Worm (Caenorhabditis elegans) whole organism, L4/young adult: Measurements from ENCODE around the gene K08E3.2.

Experiments
- W03F9.2 ChIP-seq: fragments of 150-350 bp; optimal IDR thresholded peaks from 2 replicates; lab custom pipeline; 2014; ENCODE audit warnings: missing biosample characterization, missing genetic modification characterization
- him-1 ChIP-seq: sonication (generic microtip); optimal IDR thresholded peaks from 2 replicates; lab custom pipeline; 2016; ENCODE audit warnings: missing genotype, missing genetic modification reagents, missing genetic modification characterization, missing compliant biosample characterization

DNA sequence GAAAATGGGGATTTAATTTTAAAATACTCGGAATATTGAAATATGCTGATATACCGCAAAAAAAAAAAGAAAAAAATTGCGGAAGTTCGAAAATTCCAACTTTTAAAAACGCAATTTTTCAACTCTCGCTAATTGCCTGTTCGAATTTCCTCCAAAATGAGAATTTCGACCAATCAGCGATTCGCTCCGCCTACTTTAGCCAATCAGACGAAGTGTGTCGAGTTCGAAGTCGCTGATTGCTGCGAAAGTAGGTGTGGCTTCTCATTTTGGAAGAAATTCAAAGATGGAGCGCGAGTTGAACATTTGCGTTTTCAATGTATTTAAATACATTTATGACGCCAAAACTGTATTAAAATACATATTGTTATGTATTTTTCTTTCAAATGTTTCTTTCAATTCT is 40.1 kb downstream of the K08E3.2 start:
- no peak for TF ChIP-seq W03F9.2 (tag; lab: Kevin White, UChicago)
- no peak for TF ChIP-seq him-1 (tag; lab: Kevin White, UChicago)
